Fruit fly (Drosophila melanogaster): ENCODE measurements around the gene naz.

The naz gene

DNA sequence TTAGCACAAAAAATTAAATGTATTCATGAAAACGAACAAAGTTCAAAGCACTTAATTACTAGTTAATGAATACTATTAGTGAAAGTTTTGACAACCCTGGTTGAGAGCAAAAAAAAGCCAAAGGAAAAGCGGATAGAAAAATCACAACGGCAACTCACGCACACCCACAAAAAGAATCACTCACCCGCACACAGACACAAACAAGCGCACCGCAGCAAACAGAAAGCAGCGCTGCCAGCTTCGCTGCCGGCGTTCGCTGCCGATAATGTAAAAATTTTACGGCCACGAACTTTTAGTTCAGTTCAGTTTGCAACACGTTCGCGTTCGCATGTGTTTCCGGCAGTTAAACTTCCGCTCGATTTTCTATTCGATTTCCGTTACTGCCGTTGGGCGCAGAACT, 61.3 kb downstream of the naz start, which contains the start of gene CG18599:
Gene CG18599, plus strand, starts transcription at position 301 of the 400 bp plus-strand sequence.
- no peak for TF ChIP-seq ey (GFP tag; optimal IDR thresholded peaks at IDR 0.05)
- TF ChIP-seq Dfd (GFP tag; optimal IDR thresholded peaks at IDR 0.05) = no peak
- no peak for TF ChIP-seq pan (optimal IDR thresholded peaks at IDR 0.05)
- TF ChIP-seq br (GFP tag; optimal IDR thresholded peaks at IDR 0.05) = no peak
- no peak for TF ChIP-seq Mio (GFP tag; optimal IDR thresholded peaks at IDR 0.05)
- TF ChIP-seq GATAd (GFP tag; optimal IDR thresholded peaks at IDR 0.05) = no peak

DNA sequence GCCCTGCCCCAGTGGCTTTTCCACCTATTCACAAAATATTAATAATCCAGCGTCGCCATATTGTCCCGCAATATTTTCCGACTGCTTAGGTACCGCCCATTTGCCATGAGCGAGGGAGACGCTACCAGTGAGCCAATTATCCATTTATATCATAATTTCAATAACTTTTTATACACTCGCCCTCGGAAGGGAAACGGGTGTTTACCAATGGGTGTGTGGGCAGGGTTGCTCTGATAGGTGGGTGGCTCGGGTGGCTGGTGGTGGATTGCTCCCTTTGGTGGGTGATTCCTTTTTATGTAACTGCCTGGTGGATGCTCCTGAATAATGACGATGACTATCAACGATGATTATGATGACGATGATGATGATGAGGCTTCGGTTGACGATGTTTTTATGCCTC, 62.1 kb downstream of the naz start:
- TF ChIP-seq Vsx2 (GFP tag; optimal IDR thresholded peaks at IDR 0.05; ENCODE audit: partially characterized antibody) (peak; percentile 44), Hr83 (GFP tag; optimal IDR thresholded peaks at IDR 0.05; ENCODE audit: poor library complexity, severe bottlenecking) (no peak)
